Fruit fly (Drosophila melanogaster): ENCODE data around the gene CG11714.

The CG11714 gene

DNA sequence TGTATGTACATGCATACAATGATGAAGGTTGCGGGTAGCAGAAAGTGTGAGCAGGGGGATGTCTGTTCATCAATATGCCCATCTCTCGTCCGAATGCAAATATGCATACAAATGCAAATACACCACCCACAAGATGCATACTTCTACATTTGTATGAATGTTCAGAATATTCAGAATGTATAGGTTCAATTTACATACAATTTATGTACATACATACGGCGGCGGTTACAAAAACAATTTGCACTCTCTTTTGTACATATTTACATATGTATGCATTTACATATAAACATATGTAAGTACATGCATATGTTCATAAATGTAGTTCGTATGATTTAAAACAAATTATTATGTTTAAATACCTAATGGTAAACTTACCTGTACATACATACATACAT, 30.6 kb downstream of the CG11714 start (continued):
- TF ChIP-seq Sry-δ (GFP tag; optimal IDR thresholded peaks at IDR 0.05) (no peak), CG15601 (tag; optimal IDR thresholded peaks at IDR 0.05) (peak; percentile 62), lola (GFP tag; optimal IDR thresholded peaks at IDR 0.05) (peak in 1 of 3 experiments; percentile 18), tgo (GFP tag; IDR thresholded peaks at IDR 0.05) (no peak), Asciz (GFP tag; optimal IDR thresholded peaks at IDR 0.05) (peak; percentile 51), Antp (GFP tag; optimal IDR thresholded peaks at IDR 0.05) (no peak), CG1529 (GFP tag; optimal IDR thresholded peaks at IDR 0.05) (peak; percentile 48), CG3847 (GFP tag; IDR thresholded peaks at IDR 0.05) (no peak), lov (optimal IDR thresholded peaks at IDR 0.05) (no peak), lov (GFP tag; IDR thresholded peaks at IDR 0.05) (0 out of 3 replicates have a peak, but pooled peaks have one; percentile 5), sens (GFP tag) (peak; percentile 81), Dip2 (GFP tag; IDR thresholded peaks at IDR 0.05) (no peak), CG11504 (tag; optimal IDR thresholded peaks at IDR 0.05) (no peak), Xrp1 (GFP tag; IDR thresholded peaks at IDR 0.05) (peak; percentile 48), Myb (GFP tag; optimal IDR thresholded peaks at IDR 0.05) (no peak), CG15696 (tag; optimal IDR thresholded peaks at IDR 0.05) (peak; percentile 67), CG4707 (GFP tag; optimal IDR thresholded peaks at IDR 0.05) (peak; percentile 30), HLH54F (GFP tag; optimal IDR thresholded peaks at IDR 0.05) (no peak), dmrt11E (tag; optimal IDR thresholded peaks at IDR 0.05) (peak; percentile 56), tll (GFP tag; optimal IDR thresholded peaks at IDR 0.05) (no peak), CG5180 (GFP tag; optimal IDR thresholded peaks at IDR 0.05) (no peak), Spps (tag; optimal IDR thresholded peaks at IDR 0.05) (peak; percentile 37), Med (GFP tag) (peak; percentile 75), CG1603 (tag; optimal IDR thresholded peaks at IDR 0.05) (peak; percentile 58), CG3407 (GFP tag; optimal IDR thresholded peaks at IDR 0.05) (peak; percentile 30), Sry-β (GFP tag; optimal IDR thresholded peaks at IDR 0.05) (peak; percentile 31), CG15479 (GFP tag; optimal IDR thresholded peaks at IDR 0.05) (peak; percentile 13), ci (GFP tag; IDR thresholded peaks at IDR 0.05) (0 out of 3 replicates have a peak, but pooled peaks have one; percentile 11), CG17912 (GFP tag; optimal IDR thresholded peaks at IDR 0.05) (no peak), CG2202 (tag; optimal IDR thresholded peaks at IDR 0.05) (peak; percentile 23), HHEX (GFP tag; optimal IDR thresholded peaks at IDR 0.05) (peak; percentile 17), CG12942 (GFP tag; optimal IDR thresholded peaks at IDR 0.05) (no peak), Optix (GFP tag; IDR thresholded peaks at IDR 0.05) (no peak), chif (GFP tag; optimal IDR thresholded peaks at IDR 0.05) (peak in 1 of 2 experiments; percentile 13), CG11085 (GFP tag; IDR thresholded peaks at IDR 0.05) (no peak), CG17359 (tag; optimal IDR thresholded peaks at IDR 0.05) (peak; percentile 25), CG14441 (GFP tag; IDR thresholded peaks at IDR 0.05) (no peak)

DNA sequence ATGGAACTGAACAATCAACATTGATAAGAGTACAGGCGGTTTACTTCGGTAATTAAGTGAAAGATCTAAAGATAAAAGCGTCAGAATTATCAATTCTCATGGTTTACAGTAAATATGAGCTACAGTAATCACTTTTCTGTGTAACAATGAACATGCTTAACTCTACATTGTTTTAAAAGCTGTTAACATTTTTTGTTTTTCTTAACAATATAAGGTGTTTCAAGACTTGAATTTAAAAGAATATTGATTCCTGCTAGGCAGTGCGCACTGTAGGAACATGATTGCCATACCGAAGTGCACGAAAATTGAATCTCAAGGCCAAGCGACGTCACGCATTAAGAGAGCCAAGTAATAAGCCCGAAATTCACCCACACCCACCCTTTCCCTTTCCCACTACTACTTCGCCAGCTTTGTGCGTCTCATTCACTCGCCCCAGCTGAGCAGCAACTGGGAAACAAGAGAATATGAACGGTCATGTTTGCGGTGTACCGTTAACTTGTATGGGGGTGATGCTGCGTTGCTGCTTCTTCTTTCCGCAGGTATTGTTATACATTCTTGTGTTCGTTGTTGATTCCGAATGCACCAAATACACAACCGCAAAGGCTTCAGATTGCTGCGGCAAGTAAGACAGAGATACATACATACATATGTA, 31.2 kb downstream of the CG11714 start:
- no peak for TF ChIP-seq Doc2 (GFP tag; IDR thresholded peaks at IDR 0.05)
- peak; percentile 49 for TF ChIP-seq CG18619 (GFP tag; optimal IDR thresholded peaks at IDR 0.05)
- peak; percentile 59 for TF ChIP-seq ap (GFP tag; IDR thresholded peaks at IDR 0.05)
- peak; percentile 23 for TF ChIP-seq CG8944 (GFP tag; optimal IDR thresholded peaks at IDR 0.05)
- TF ChIP-seq sob (GFP tag; IDR thresholded peaks at IDR 0.05), result peak; percentile 80
- peak; percentile 55 for TF ChIP-seq CG17829 (tag; optimal IDR thresholded peaks at IDR 0.05)
- peak; percentile 32 for TF ChIP-seq Hr3 (GFP tag; optimal IDR thresholded peaks at IDR 0.05)
- TF ChIP-seq stc (GFP tag; IDR thresholded peaks at IDR 0.05), result peak; percentile 53; the same call in 1 of the 2 replicates
- TF ChIP-seq Eip74EF (GFP tag; optimal IDR thresholded peaks at IDR 0.05), result no peak
- peak; percentile 38 for TF ChIP-seq dmrt11E (tag; optimal IDR thresholded peaks at IDR 0.05)
- no peak for TF ChIP-seq Doc3 (GFP tag; IDR thresholded peaks at IDR 0.05; ENCODE audit: partially characterized antibody)
- no peak for TF ChIP-seq HLHmδ (GFP tag; optimal IDR thresholded peaks at IDR 0.05)
- TF ChIP-seq lab (GFP tag; optimal IDR thresholded peaks at IDR 0.05), result peak; percentile 82
- peak; percentile 85 for TF ChIP-seq row (GFP tag; IDR thresholded peaks at IDR 0.05)
- TF ChIP-seq Ets97D (GFP tag; optimal IDR thresholded peaks at IDR 0.05), result peak; percentile 18
